Worm (Caenorhabditis elegans) whole organism, young adult: ENCODE data around the gene H01G02.3.

Experiments used
- B0261.1 ChIP-seq: sonication (generic microtip); optimal IDR thresholded peaks from 2 replicates; lab custom pipeline; 2016; ENCODE audit warnings: mild to moderate bottlenecking, missing genetic modification characterization, moderate library complexity, missing compliant biosample characterization
- C06A6.2 ChIP-seq: fragments of 200-800 bp; sonication (Bioruptor generic); conservative IDR thresholded peaks from 2 replicates; pipeline ENCODE4 v1.3.6; 2022; ENCODE audit warnings: missing genetic modification characterization, missing compliant biosample characterization
- C17E4.6 ChIP-seq: fragments of 200-800 bp; sonication (Bioruptor generic); IDR thresholded peaks from 2 replicates; pipeline ENCODE4 v1.3.6; 2022; ENCODE audit warnings: missing genetic modification reagents, missing genetic modification characterization, missing compliant biosample characterization
- D2030.7 ChIP-seq: fragments of 200-800 bp; sonication (Bioruptor generic); IDR thresholded peaks from 2 replicates; pipeline ENCODE4 v1.3.6; 2022; ENCODE audit warnings: missing genetic modification reagents, missing genetic modification characterization, missing compliant biosample characterization
- F49E8.2 ChIP-seq: sonication (generic microtip); optimal IDR thresholded peaks from 3 replicates; lab custom pipeline; 2017; ENCODE audit warnings: missing genetic modification characterization, mild to moderate bottlenecking, missing compliant biosample characterization, antibody characterized with exemption, moderate library complexity; ENCODE audit not compliant: insufficient read depth
- F52B5.7 ChIP-seq: sonication (generic microtip); optimal IDR thresholded peaks from 2 replicates; lab custom pipeline; 2016; ENCODE audit warnings: mild to moderate bottlenecking, missing genetic modification characterization, missing compliant biosample characterization
- T07F8.4 ChIP-seq: sonication (generic microtip); optimal IDR thresholded peaks from 2 replicates; lab custom pipeline; 2016; ENCODE audit warnings: mild to moderate bottlenecking, missing genetic modification characterization, moderate library complexity, missing compliant biosample characterization
- Y53F4B.3 ChIP-seq: fragments of 200-800 bp; sonication (Bioruptor generic); IDR thresholded peaks from 2 replicates; pipeline ENCODE4 v1.3.6; 2022; ENCODE audit warnings: missing genetic modification reagents, missing genetic modification characterization, missing compliant biosample characterization
- ZK185.1 ChIP-seq: sonication (generic microtip); optimal IDR thresholded peaks from 2 replicates; lab custom pipeline; 2016; ENCODE audit warnings: mild to moderate bottlenecking, missing genetic modification characterization, missing compliant biosample characterization; ENCODE audit not compliant: poor library complexity, severe bottlenecking
- aptf-2 ChIP-seq: fragments of 200-800 bp; sonication (Bioruptor generic); conservative IDR thresholded peaks from 2 replicates; pipeline ENCODE4 v1.3.6; 2022; ENCODE audit warnings: missing genetic modification reagents, missing genetic modification characterization, missing compliant biosample characterization
- athp-1 ChIP-seq: sonication (generic microtip); optimal IDR thresholded peaks from 2 replicates; lab custom pipeline; 2017; ENCODE audit warnings: mild to moderate bottlenecking, missing genetic modification characterization, missing compliant biosample characterization
- attf-5 ChIP-seq: fragments of 200-800 bp; sonication (Bioruptor generic); optimal IDR thresholded peaks from 2 replicates; lab custom pipeline; 2018; ENCODE audit warnings: mild to moderate bottlenecking, missing genetic modification characterization, missing compliant biosample characterization
- attf-6 ChIP-seq: fragments of 200-800 bp; sonication (Bioruptor generic); IDR thresholded peaks from 2 replicates; pipeline ENCODE4 v1.3.6; 2022; ENCODE audit warnings: missing genetic modification reagents, missing genetic modification characterization, missing compliant biosample characterization
- bed-1 ChIP-seq: fragments of 200-800 bp; sonication (Bioruptor generic); IDR thresholded peaks from 2 replicates; pipeline ENCODE4 v1.3.6; 2022; ENCODE audit warnings: missing genetic modification reagents, missing genetic modification characterization, missing compliant biosample characterization
- ccch-3 ChIP-seq: fragments of 200-800 bp; sonication (Bioruptor generic); optimal IDR thresholded peaks from 2 replicates; lab custom pipeline; 2018; ENCODE audit warnings: mild to moderate bottlenecking, missing genetic modification characterization, missing compliant biosample characterization
- cebp-1 ChIP-seq, 2 experiments: fragments of 200-800 bp in 1 of 2; sonication (Bioruptor generic) in 1 of 2; sonication (generic microtip) in 1 of 2; IDR thresholded peaks in 1 of 2; optimal IDR thresholded peaks in 1 of 2; 2 replicates each; pipeline versions ENCODE4 v1.3.6 to Lab custom; 2017 to 2022; ENCODE audit warnings: missing compliant biosample characterization in 2 of 2, missing genetic modification characterization in 2 of 2, mild to moderate bottlenecking in 1 of 2, missing genetic modification reagents in 1 of 2, moderate library complexity in 1 of 2
- cebp-2 ChIP-seq: fragments of 200-800 bp; sonication (Bioruptor generic); IDR thresholded peaks from 2 replicates; pipeline ENCODE4 v1.3.6; 2022; ENCODE audit warnings: missing genetic modification characterization, missing compliant biosample characterization
- ceh-100 ChIP-seq: fragments of 200-800 bp; sonication (Bioruptor generic); IDR thresholded peaks from 2 replicates; pipeline ENCODE4 v1.3.6; 2022; ENCODE audit warnings: missing genetic modification reagents, missing genetic modification characterization, missing compliant biosample characterization
- ceh-40 ChIP-seq: fragments of 200-800 bp; sonication (Bioruptor generic); IDR thresholded peaks from 2 replicates; pipeline ENCODE4 v1.3.6; 2022; ENCODE audit warnings: missing genetic modification characterization, missing compliant biosample characterization
- ceh-79 ChIP-seq: sonication (generic microtip); optimal IDR thresholded peaks from 2 replicates; lab custom pipeline; 2017; ENCODE audit warnings: mild to moderate bottlenecking, missing genetic modification characterization, missing compliant biosample characterization
- chd-7 ChIP-seq: sonication (generic microtip); optimal IDR thresholded peaks from 2 replicates; lab custom pipeline; 2016; ENCODE audit warnings: mild to moderate bottlenecking, missing genetic modification characterization, moderate library complexity, missing compliant biosample characterization
- die-1 ChIP-seq: sonication (generic microtip); optimal IDR thresholded peaks from 2 replicates; lab custom pipeline; 2016; ENCODE audit warnings: missing genotype, mild to moderate bottlenecking, missing genetic modification characterization, missing compliant biosample characterization
- efl-1 ChIP-seq: fragments of 150-350 bp; optimal IDR thresholded peaks from 2 replicates; lab custom pipeline; 2014; ENCODE audit warnings: missing biosample characterization, missing genetic modification reagents, missing genetic modification characterization
- egl-44 ChIP-seq: fragments of 200-800 bp; sonication (Bioruptor generic); IDR thresholded peaks from 2 replicates; pipeline ENCODE4 v1.3.6; 2022; ENCODE audit warnings: missing genetic modification reagents, missing genetic modification characterization, missing compliant biosample characterization
- ets-4 ChIP-seq: fragments of 200-800 bp; sonication (Bioruptor generic); optimal IDR thresholded peaks from 2 replicates; lab custom pipeline; 2018; ENCODE audit warnings: mild to moderate bottlenecking, missing genetic modification characterization, missing compliant biosample characterization
- him-1 ChIP-seq: sonication (generic microtip); optimal IDR thresholded peaks from 2 replicates; lab custom pipeline; 2016; ENCODE audit warnings: missing genotype, missing genetic modification reagents, missing genetic modification characterization, missing compliant biosample characterization
- hmg-1.2 ChIP-seq: fragments of 200-800 bp; sonication (Bioruptor generic); IDR thresholded peaks from 2 replicates; pipeline ENCODE4 v1.3.6; 2022; ENCODE audit warnings: missing genetic modification reagents, missing genetic modification characterization, missing compliant biosample characterization
- hsf-1 ChIP-seq: fragments of 200-800 bp; sonication (Bioruptor generic); IDR thresholded peaks from 2 replicates; pipeline ENCODE4 v1.3.6; 2022; ENCODE audit warnings: missing genetic modification reagents, missing genetic modification characterization, missing compliant biosample characterization
- lag-1 ChIP-seq: fragments of 200-800 bp; sonication (Bioruptor generic); IDR thresholded peaks from 2 replicates; pipeline ENCODE4 v1.3.6; 2022; ENCODE audit warnings: missing genetic modification reagents, missing genetic modification characterization, missing compliant biosample characterization
- let-526 ChIP-seq: fragments of 200-800 bp; sonication (Bioruptor generic); IDR thresholded peaks from 2 replicates; pipeline ENCODE4 v1.3.6; 2022; ENCODE audit warnings: missing genetic modification reagents, missing genetic modification characterization, missing compliant biosample characterization
- let-607 ChIP-seq, 2 experiments: fragments of 200-800 bp in 1 of 2; sonication (Bioruptor generic) in 1 of 2; sonication (generic microtip) in 1 of 2; optimal IDR thresholded peaks; 2 replicates each; lab custom pipeline; 2016 to 2018; ENCODE audit warnings: mild to moderate bottlenecking in 2 of 2, missing compliant biosample characterization in 2 of 2, missing genetic modification characterization in 2 of 2, moderate library complexity in 2 of 2, missing genotype in 1 of 2
- lir-1 ChIP-seq: fragments of 200-800 bp; sonication (Bioruptor generic); conservative IDR thresholded peaks from 2 replicates; pipeline ENCODE4 v1.3.6; 2022; ENCODE audit warnings: missing genetic modification reagents, missing genetic modification characterization, missing compliant biosample characterization
- madf-10 ChIP-seq: sonication (generic microtip); optimal IDR thresholded peaks from 2 replicates; lab custom pipeline; 2016; ENCODE audit warnings: mild to moderate bottlenecking, missing genetic modification characterization, missing compliant biosample characterization
- mes-4 ChIP-seq: sonication (generic microtip); optimal IDR thresholded peaks from 2 replicates; lab custom pipeline; 2016; ENCODE audit warnings: missing genotype, missing genetic modification characterization, missing compliant biosample characterization
- nfya-1 ChIP-seq: sonication (generic microtip); optimal IDR thresholded peaks from 2 replicates; lab custom pipeline; 2017; ENCODE audit warnings: antibody characterized with exemption, missing compliant biosample characterization, missing genetic modification characterization, borderline replicate concordance; ENCODE audit not compliant: insufficient read depth
- nfya-2 ChIP-seq: fragments of 200-800 bp; sonication (Bioruptor generic); IDR thresholded peaks from 2 replicates; pipeline ENCODE4 v1.3.6; 2022; ENCODE audit warnings: missing genetic modification reagents, missing genetic modification characterization, missing compliant biosample characterization
- nfyb-1 ChIP-seq: fragments of 200-800 bp; sonication (Bioruptor generic); IDR thresholded peaks from 2 replicates; pipeline ENCODE4 v1.3.6; 2022; ENCODE audit warnings: missing genetic modification reagents, missing genetic modification characterization, missing compliant biosample characterization
- nhr-90 ChIP-seq: sonication (generic microtip); optimal IDR thresholded peaks from 2 replicates; lab custom pipeline; 2016; ENCODE audit warnings: missing genotype, mild to moderate bottlenecking, missing genetic modification characterization, missing compliant biosample characterization
- pbrm-1 ChIP-seq: fragments of 200-800 bp; sonication (Bioruptor generic); IDR thresholded peaks from 2 replicates; pipeline ENCODE4 v1.3.6; 2022; ENCODE audit warnings: missing genetic modification reagents, missing genetic modification characterization, missing compliant biosample characterization
- repo-1 ChIP-seq: sonication (generic microtip); optimal IDR thresholded peaks from 2 replicates; lab custom pipeline; 2017; ENCODE audit warnings: mild to moderate bottlenecking, missing genetic modification characterization, missing compliant biosample characterization
- sdz-38 ChIP-seq: sonication (generic microtip); optimal IDR thresholded peaks from 2 replicates; lab custom pipeline; 2016; ENCODE audit warnings: missing genotype, missing genetic modification characterization, missing compliant biosample characterization
- somi-1 ChIP-seq: fragments of 200-800 bp; sonication (Bioruptor generic); optimal IDR thresholded peaks from 2 replicates; lab custom pipeline; 2018; ENCODE audit warnings: mild to moderate bottlenecking, missing genetic modification characterization, missing compliant biosample characterization
- sptf-2 ChIP-seq: fragments of 200-800 bp; sonication (Bioruptor generic); optimal IDR thresholded peaks from 2 replicates; lab custom pipeline; 2018; ENCODE audit warnings: mild to moderate bottlenecking, missing genetic modification characterization, missing compliant biosample characterization
- ztf-18 ChIP-seq: sonication (generic microtip); optimal IDR thresholded peaks from 2 replicates; lab custom pipeline; 2016; ENCODE audit warnings: missing genotype, mild to moderate bottlenecking, missing genetic modification characterization, missing compliant biosample characterization
- ztf-22 ChIP-seq: fragments of 200-800 bp; sonication (Bioruptor generic); optimal IDR thresholded peaks from 2 replicates; lab custom pipeline; 2018; ENCODE audit warnings: mild to moderate bottlenecking, missing genetic modification characterization, moderate library complexity, missing compliant biosample characterization
- ztf-25 ChIP-seq: fragments of 200-800 bp; sonication (Bioruptor generic); IDR thresholded peaks from 2 replicates; pipeline ENCODE4 v1.3.6; 2022; ENCODE audit warnings: missing genetic modification reagents, missing genetic modification characterization, missing compliant biosample characterization

The H01G02.3 gene

ce11 chrIV:11820067-11820913, 27.9 kb upstream of the H01G02.3 start (continued):
- TF ChIP-seq nhr-90 (tag; lab: Kevin White, UChicago) (no peak), D2030.7 (GFP tag; lab: Robert Waterston, UW) (peak; percentile 27), bed-1 (GFP tag; lab: Robert Waterston, UW) (no peak), ets-4 (GFP tag; lab: Kevin White, UChicago) (no peak), sptf-2 (no peak), nfya-2 (no peak), him-1 (tag; lab: Kevin White, UChicago) (no peak), nfyb-1 (no peak), athp-1 (tag; lab: Kevin White, UChicago) (peak; percentile 79), madf-10 (tag; lab: Kevin White, UChicago) (no peak), aptf-2 (no peak), hsf-1 (GFP tag; lab: Robert Waterston, UW) (peak; percentile 79), pbrm-1 (GFP tag; lab: Robert Waterston, UW) (peak; percentile 53), die-1 (tag; lab: Kevin White, UChicago) (no peak), lag-1 (no peak), B0261.1 (no peak), ceh-40 (GFP tag; lab: Robert Waterston, UW) (no peak), chd-7 (peak; percentile 14), C06A6.2 (GFP tag; lab: Robert Waterston, UW) (no peak; the same call in 1 of the 2 replicates), let-607 (tag; optimal IDR thresholded peaks at IDR 0.05; lab: Kevin White, UChicago) (no peak), ztf-22 (GFP tag; lab: Kevin White, UChicago) (no peak), ccch-3 (no peak), F49E8.2 (tag; lab: Kevin White, UChicago) (peak; percentile 89), cebp-1 (GFP tag; IDR thresholded peaks at IDR 0.05; lab: Robert Waterston, UW) (no peak), cebp-1 (tag; optimal IDR thresholded peaks at IDR 0.05; lab: Kevin White, UChicago) (peak; percentile 55), Y53F4B.3 (no peak), ceh-100 (no peak), repo-1 (tag; lab: Kevin White, UChicago) (peak; percentile 64), C17E4.6 (no peak), egl-44 (GFP tag; lab: Robert Waterston, UW) (0 out of 2 replicates have a peak, but pooled peaks have one; percentile 7), T07F8.4 (tag; lab: Kevin White, UChicago) (no peak), ztf-25 (peak; percentile 79; the same call in 1 of the 2 replicates), attf-5 (no peak), ztf-18 (tag; lab: Kevin White, UChicago) (no peak), efl-1 (GFP tag; lab: Kevin White, UChicago) (peak; percentile 5), nfya-1 (tag; lab: Kevin White, UChicago) (no peak), sdz-38 (no peak), mes-4 (tag; lab: Kevin White, UChicago) (no peak), F52B5.7 (tag; lab: Kevin White, UChicago) (no peak), attf-6 (GFP tag; lab: Robert Waterston, UW) (peak; percentile 64), ceh-79 (peak; percentile 58), lir-1 (GFP tag; lab: Robert Waterston, UW) (no peak), somi-1 (no peak), ZK185.1 (peak; percentile 53), cebp-2 (GFP tag; lab: Robert Waterston, UW) (0 out of 2 replicates have a peak, but pooled peaks have one; percentile 21), let-526 (GFP tag; lab: Robert Waterston, UW) (peak; percentile 43; the same call in 1 of the 2 replicates), hmg-1.2 (GFP tag; lab: Robert Waterston, UW) (peak; percentile 42; the same call in 1 of the 2 replicates)
